Worm (Caenorhabditis elegans) whole organism, L4/young adult: ENCODE measurements around the gene H03G16.6.

Experiments
- W03F9.2 ChIP-seq: fragments of 150-350 bp; optimal IDR thresholded peaks from 2 replicates; lab custom pipeline; 2014; ENCODE audit warnings: missing biosample characterization, missing genetic modification characterization
- dao-5 ChIP-seq: sonication (generic microtip); optimal IDR thresholded peaks from 2 replicates; lab custom pipeline; 2016; ENCODE audit warnings: missing genotype, missing genetic modification characterization, moderate library complexity, missing compliant biosample characterization
- him-1 ChIP-seq: sonication (generic microtip); optimal IDR thresholded peaks from 2 replicates; lab custom pipeline; 2016; ENCODE audit warnings: missing genotype, missing genetic modification reagents, missing genetic modification characterization, missing compliant biosample characterization

H03G16.6 gene

ce11 chrX:15052385-15052784 is at the start of gene H03G16.6:
Gene H03G16.6 (plus strand): TSS chrX:15052685.
- no peak for TF ChIP-seq dao-5 (tag; lab: Kevin White, UChicago)
- TF ChIP-seq him-1 (tag; lab: Kevin White, UChicago) = no peak
- no peak for TF ChIP-seq W03F9.2 (tag; lab: Kevin White, UChicago)

ce11 chrX:15003891-15004550 is 48.5 kb upstream of the H03G16.6 start, which contains the start of gene slc-25A18.1:
Gene slc-25A18.1 (minus strand): TSS chrX:15003941.
- TF ChIP-seq W03F9.2 (tag; lab: Kevin White, UChicago) (no peak), him-1 (tag; lab: Kevin White, UChicago) (no peak), dao-5 (tag; lab: Kevin White, UChicago) (no peak)

DNA sequence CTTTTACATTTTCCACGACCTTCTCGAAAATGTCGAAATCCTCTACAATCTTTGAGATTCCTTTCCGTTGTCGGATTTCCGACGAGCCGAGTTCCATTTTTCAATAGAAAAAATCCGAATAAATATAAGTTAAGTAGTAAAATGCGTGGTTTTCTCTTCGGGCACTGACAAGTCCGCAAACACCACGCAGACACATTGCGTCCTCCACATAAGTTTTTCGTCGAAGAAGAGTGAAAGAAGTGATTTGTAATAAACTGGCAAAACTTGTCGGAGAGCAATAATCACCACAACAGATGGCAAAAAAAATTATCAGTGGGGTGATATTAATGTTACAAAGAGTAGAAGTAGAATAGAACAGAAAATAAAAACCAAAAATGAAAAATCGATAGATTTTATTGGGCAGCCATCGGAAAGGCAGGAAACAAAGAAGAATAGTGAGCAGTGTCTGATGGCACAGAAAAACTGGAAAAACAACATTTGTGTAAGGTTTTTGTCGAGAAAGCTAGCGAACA is 45.6 kb upstream of the H03G16.6 start, which contains the start of gene ergi-2:
Gene ergi-2 (minus strand): TSS at position 462 of the 512 bp plus-strand sequence.
- TF ChIP-seq W03F9.2 (tag; lab: Kevin White, UChicago) = no peak
- no peak for TF ChIP-seq dao-5 (tag; lab: Kevin White, UChicago)
- no peak for TF ChIP-seq him-1 (tag; lab: Kevin White, UChicago)

ce11 chrX:15008697-15009096 is 43.8 kb upstream of the H03G16.6 start:
- TF ChIP-seq him-1 (tag; lab: Kevin White, UChicago) (no peak), W03F9.2 (tag; lab: Kevin White, UChicago) (no peak), dao-5 (tag; lab: Kevin White, UChicago) (no peak)

ce11 chrX:15010941-15011340 is 41.5 kb upstream of the H03G16.6 start:
- no peak for TF ChIP-seq him-1 (tag; lab: Kevin White, UChicago)
- TF ChIP-seq W03F9.2 (tag; lab: Kevin White, UChicago) = no peak
- TF ChIP-seq dao-5 (tag; lab: Kevin White, UChicago) = no peak

DNA sequence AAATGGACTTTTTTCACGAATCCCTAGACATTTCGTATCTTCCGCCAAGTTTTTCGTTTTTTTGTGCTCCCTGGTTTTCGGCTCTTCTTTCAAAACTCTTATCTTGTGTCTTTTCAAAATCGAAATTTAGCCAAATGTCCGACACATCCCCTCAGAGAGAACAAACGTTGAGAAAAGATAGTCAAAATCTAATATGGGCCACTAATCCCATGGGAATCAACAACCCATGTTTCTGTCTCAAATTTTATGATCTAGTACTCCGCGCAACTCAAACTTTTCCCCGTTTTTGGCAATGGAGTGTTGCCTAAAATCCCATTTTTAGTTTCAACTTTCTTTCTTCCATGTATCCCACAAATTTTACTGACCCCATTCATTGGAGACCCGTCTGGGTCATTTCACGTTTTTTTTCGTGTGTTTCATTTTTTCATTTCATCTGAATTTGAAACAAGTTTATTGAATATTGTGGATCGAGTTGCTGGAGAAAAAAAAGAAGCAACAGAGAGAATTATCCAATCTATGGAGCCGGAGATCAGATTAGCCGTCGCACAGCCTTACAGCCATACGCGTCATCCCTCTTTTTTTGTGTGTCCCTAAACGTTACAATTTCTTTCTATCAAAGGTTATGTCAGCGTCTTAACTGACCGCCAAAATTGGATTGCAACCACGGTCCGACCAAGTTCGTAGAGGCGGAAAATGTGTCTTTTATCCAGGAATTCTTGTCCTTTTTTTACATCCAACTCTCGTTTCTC is 40.8 kb upstream of the H03G16.6 start:
- no peak for TF ChIP-seq dao-5 (tag; lab: Kevin White, UChicago)
- TF ChIP-seq him-1 (tag; lab: Kevin White, UChicago) = no peak
- TF ChIP-seq W03F9.2 (tag; lab: Kevin White, UChicago) = no peak

DNA sequence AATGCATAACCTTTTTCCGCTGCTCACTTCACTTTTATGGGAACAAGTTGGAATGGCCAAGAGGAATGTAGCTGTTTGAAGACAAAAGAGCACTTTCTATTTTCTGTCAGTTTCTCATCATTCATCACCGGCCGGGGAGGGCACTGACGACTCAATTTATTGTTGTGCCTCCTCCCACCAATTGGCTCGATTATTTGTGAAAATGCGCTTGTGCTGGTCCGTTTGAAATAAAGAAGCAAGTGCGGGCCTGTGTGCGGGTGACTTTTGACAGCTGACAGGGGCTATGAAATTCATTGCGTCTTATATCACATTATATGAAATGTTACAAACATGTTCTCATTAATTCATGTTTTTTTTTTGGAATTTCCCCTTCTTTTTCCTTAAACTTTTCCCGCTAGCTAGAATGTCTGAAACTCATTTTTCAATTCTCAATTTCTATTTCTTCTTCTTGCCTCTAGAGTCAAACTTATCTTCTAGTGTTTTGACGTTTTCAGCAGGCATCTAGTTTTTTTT is 38.5 kb upstream of the H03G16.6 start:
- TF ChIP-seq him-1 (tag; lab: Kevin White, UChicago) (no peak), W03F9.2 (tag; lab: Kevin White, UChicago) (no peak), dao-5 (tag; lab: Kevin White, UChicago) (no peak)

DNA sequence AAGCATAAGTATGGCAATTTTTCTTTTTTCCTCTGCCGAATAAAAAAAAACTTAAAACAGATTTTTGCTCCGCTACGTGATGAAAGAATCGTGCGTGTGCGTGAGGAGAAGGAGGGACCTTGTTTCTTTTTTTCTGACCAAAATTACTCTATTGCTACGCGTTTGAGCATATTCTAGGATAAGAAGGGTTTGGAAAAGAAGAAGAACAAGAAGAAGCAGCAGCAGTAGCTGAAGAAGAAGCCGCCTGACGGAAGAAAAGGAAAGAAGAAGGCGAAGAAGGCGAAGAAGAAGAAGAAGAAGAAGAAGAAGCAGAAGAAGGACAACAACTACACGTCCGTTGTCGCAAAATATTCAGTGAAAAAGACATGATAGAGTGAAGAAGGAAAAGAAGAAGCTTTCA is 36.4 kb upstream of the H03G16.6 start:
- no peak for TF ChIP-seq W03F9.2 (tag; lab: Kevin White, UChicago)
- TF ChIP-seq dao-5 (tag; lab: Kevin White, UChicago) = no peak
- no peak for TF ChIP-seq him-1 (tag; lab: Kevin White, UChicago)

DNA sequence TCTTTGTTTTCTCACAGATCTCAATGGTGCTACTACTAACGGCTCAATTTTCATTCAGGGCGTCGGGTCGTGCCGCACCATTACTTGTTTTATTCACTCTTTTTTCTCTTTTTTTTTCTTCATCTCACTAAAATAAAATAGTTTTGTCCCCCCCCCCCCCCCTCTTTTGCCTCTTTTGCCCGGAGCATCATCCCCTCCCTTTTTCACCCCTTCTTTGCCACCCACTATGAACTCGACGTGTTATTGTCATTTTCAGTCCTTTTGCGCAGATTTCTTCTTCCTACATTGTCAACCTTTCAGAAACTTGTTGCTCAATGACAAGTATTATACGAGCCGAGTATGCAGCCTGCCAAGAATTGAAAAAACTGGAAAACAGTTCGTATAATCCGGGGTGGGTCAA is 26.5 kb upstream of the H03G16.6 start, which contains the start of gene seb-3:
Gene seb-3 (plus strand): TSS at position 301 of the 400 bp plus-strand sequence.
- TF ChIP-seq dao-5 (tag; lab: Kevin White, UChicago) (no peak), W03F9.2 (tag; lab: Kevin White, UChicago) (no peak), him-1 (tag; lab: Kevin White, UChicago) (no peak)

ce11 chrX:15027566-15027965 is 24.9 kb upstream of the H03G16.6 start:
- TF ChIP-seq W03F9.2 (tag; lab: Kevin White, UChicago) (no peak), dao-5 (tag; lab: Kevin White, UChicago) (no peak), him-1 (tag; lab: Kevin White, UChicago) (no peak)

- TF ChIP-seq him-1 (tag; lab: Kevin White, UChicago) = no peak
- no peak for TF ChIP-seq dao-5 (tag; lab: Kevin White, UChicago)
- no peak for TF ChIP-seq W03F9.2 (tag; lab: Kevin White, UChicago)
Measured at ce11 chrX:15027997-15028396, 24.5 kb upstream of the H03G16.6 start.

ce11 chrX:15034787-15035186 is 17.7 kb upstream of the H03G16.6 start, which contains the start of gene dsc-1:
Gene dsc-1 (minus strand): TSS chrX:15034832.
- TF ChIP-seq W03F9.2 (tag; lab: Kevin White, UChicago) = no peak
- no peak for TF ChIP-seq him-1 (tag; lab: Kevin White, UChicago)
- TF ChIP-seq dao-5 (tag; lab: Kevin White, UChicago) = no peak

DNA sequence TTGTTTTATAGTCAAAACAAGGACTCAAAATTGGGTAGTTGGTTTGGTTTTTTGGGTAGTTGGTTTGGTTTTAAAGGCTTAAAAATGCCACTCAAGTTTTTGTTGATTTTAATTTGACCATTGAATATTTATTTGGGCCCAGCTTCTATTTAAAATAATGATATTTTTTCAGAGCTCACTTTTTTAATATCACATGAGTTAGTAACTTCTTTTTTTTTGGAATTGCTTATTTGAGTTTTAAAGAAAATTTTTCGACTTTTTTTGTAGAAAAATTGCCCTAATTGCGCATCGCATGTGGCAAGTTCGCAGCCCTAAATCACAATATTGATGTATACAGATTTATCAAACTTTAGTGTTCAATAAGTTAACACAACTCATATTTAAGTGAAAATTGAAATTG is 16.7 kb upstream of the H03G16.6 start:
- TF ChIP-seq dao-5 (tag; lab: Kevin White, UChicago) (no peak), him-1 (tag; lab: Kevin White, UChicago) (no peak)
